Fruit fly (Drosophila melanogaster): Measurements from ENCODE around the gene Rab30.

DNA sequence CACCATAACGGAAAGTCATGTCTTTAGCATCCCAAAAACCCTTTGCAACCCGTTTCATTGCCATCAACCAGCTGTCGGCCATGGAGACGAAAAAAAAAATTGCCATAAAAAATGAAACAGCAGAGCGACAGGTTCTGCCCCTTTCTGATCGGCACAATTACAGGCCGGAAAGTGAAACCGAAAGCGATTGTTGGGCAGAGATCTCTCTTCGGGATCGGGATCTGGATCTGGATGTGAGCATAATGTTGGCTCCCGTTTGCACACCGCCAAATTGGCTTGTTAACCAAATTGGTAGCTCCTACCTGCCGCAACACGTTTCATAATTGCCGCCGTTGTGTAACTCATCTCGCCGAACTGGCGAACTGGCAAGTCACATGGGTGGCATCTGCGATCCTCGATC, 49.8 kb upstream of the Rab30 start:
- TF ChIP-seq CG8478 (optimal IDR thresholded peaks at IDR 0.05) (no peak), CTCF (optimal IDR thresholded peaks at IDR 0.05) (no peak)
